Worm (Caenorhabditis elegans) whole organism, L4 larva: ENCODE measurements around the gene mrps-35.

Source experiments
- D1046.2 ChIP-seq: fragments of 200-800 bp; sonication (Bioruptor generic); IDR thresholded peaks from 2 replicates; pipeline ENCODE4 v1.3.6; 2022; ENCODE audit warnings: missing genetic modification characterization, missing compliant biosample characterization
- F37D6.2 ChIP-seq: sonication (generic microtip); optimal IDR thresholded peaks from 2 replicates; lab custom pipeline; 2016; ENCODE audit warnings: mild to moderate bottlenecking, missing genetic modification characterization, missing compliant biosample characterization
- F49E8.2 ChIP-seq: sonication (generic microtip); optimal IDR thresholded peaks from 2 replicates; lab custom pipeline; 2016; ENCODE audit warnings: missing compliant biosample characterization, mild to moderate bottlenecking, missing genetic modification characterization, borderline replicate concordance
- R02D3.7 ChIP-seq: fragments of 150-350 bp; sonication (generic microtip); optimal IDR thresholded peaks from 3 replicates; lab custom pipeline; 2014; ENCODE audit warnings: missing biosample characterization, missing genetic modification characterization
- Y105C5A.15 ChIP-seq: fragments of 200-800 bp; sonication (Bioruptor generic); IDR thresholded peaks from 2 replicates; pipeline ENCODE4 v1.3.6; 2022; ENCODE audit warnings: missing genetic modification characterization, missing compliant biosample characterization
- Y5F2A.4 ChIP-seq: fragments of 200-800 bp; sonication (Bioruptor generic); optimal IDR thresholded peaks from 2 replicates; lab custom pipeline; 2018; ENCODE audit warnings: mild to moderate bottlenecking, missing genetic modification characterization, missing compliant biosample characterization
- ZK337.2 ChIP-seq: fragments of 200-800 bp; sonication (Bioruptor generic); IDR thresholded peaks from 2 replicates; pipeline ENCODE4 v1.3.6; 2022; ENCODE audit warnings: missing genetic modification reagents, missing genetic modification characterization, missing compliant biosample characterization
- aha-1 ChIP-seq: fragments of 150-350 bp; peaks from one replicate; lab custom pipeline; 2014; ENCODE audit warnings: missing biosample characterization, missing genetic modification characterization
- aly-2 ChIP-seq: sonication (generic microtip); optimal IDR thresholded peaks from 2 replicates; lab custom pipeline; 2018; ENCODE audit warnings: missing biosample characterization, missing genetic modification characterization
- arid-1 ChIP-seq: fragments of 200-800 bp; sonication (Bioruptor generic); conservative IDR thresholded peaks from 2 replicates; pipeline ENCODE4 v1.3.6; 2022; ENCODE audit warnings: missing genetic modification reagents, missing genetic modification characterization, missing compliant biosample characterization
- attf-4 ChIP-seq: sonication (generic microtip); optimal IDR thresholded peaks from 3 replicates; lab custom pipeline; 2017; ENCODE audit warnings: missing biosample characterization, missing genetic modification characterization
- ceh-20 ChIP-seq: fragments of 200-800 bp; sonication (Bioruptor generic); IDR thresholded peaks from 2 replicates; pipeline ENCODE4 v1.3.6; 2022; ENCODE audit warnings: missing genetic modification reagents, missing genetic modification characterization, missing compliant biosample characterization
- ces-1 ChIP-seq: fragments of 150-350 bp; sonication (generic microtip); optimal IDR thresholded peaks from 4 replicates; lab custom pipeline; 2014; ENCODE audit warnings: missing biosample characterization, missing genetic modification reagents, missing genetic modification characterization
- cey-2 ChIP-seq: sonication (generic microtip); optimal IDR thresholded peaks from 3 replicates; lab custom pipeline; 2017; ENCODE audit warnings: missing genetic modification characterization, mild to moderate bottlenecking, missing compliant biosample characterization, antibody characterized with exemption, borderline replicate concordance; ENCODE audit not compliant: insufficient read depth
- daf-19 ChIP-seq: fragments of 200-800 bp; sonication (Bioruptor generic); conservative IDR thresholded peaks from 2 replicates; pipeline ENCODE4 v1.3.6; 2022; ENCODE audit warnings: missing genetic modification characterization, missing compliant biosample characterization
- daf-8 ChIP-seq: fragments of 200-800 bp; sonication (Bioruptor generic); IDR thresholded peaks from 2 replicates; pipeline ENCODE4 v1.3.6; 2022; ENCODE audit warnings: missing genetic modification characterization, missing compliant biosample characterization
- dmd-6 ChIP-seq: fragments of 200-800 bp; sonication (Bioruptor generic); IDR thresholded peaks from 2 replicates; pipeline ENCODE4 v1.3.6; 2022; ENCODE audit warnings: missing genetic modification reagents, missing genetic modification characterization, missing compliant biosample characterization
- dmd-9 ChIP-seq: fragments of 200-800 bp; sonication (Bioruptor generic); IDR thresholded peaks from 2 replicates; pipeline ENCODE4 v1.3.6; 2022; ENCODE audit warnings: missing genetic modification reagents, missing genetic modification characterization, missing compliant biosample characterization
- dpl-1 ChIP-seq: fragments of 150-350 bp; optimal IDR thresholded peaks from 2 replicates; lab custom pipeline; 2014; ENCODE audit warnings: missing biosample characterization, missing genetic modification reagents, missing genetic modification characterization
- dve-1 ChIP-seq: sonication (generic microtip); optimal IDR thresholded peaks from 2 replicates; lab custom pipeline; 2017; ENCODE audit warnings: antibody characterized with exemption, mild to moderate bottlenecking, missing genetic modification characterization, missing compliant biosample characterization; ENCODE audit not compliant: insufficient read depth
- egl-43 ChIP-seq: fragments of 200-800 bp; sonication (Bioruptor generic); IDR thresholded peaks from 2 replicates; pipeline ENCODE4 v1.3.6; 2022; ENCODE audit warnings: missing genetic modification reagents, missing genetic modification characterization, missing compliant biosample characterization
- fos-1 ChIP-seq: fragments of 150-350 bp; optimal IDR thresholded peaks from 2 replicates; lab custom pipeline; 2014; ENCODE audit warnings: missing biosample characterization, missing genetic modification characterization
- gei-8 ChIP-seq: fragments of 200-800 bp; sonication (Bioruptor generic); optimal IDR thresholded peaks from 2 replicates; lab custom pipeline; 2018; ENCODE audit warnings: mild to moderate bottlenecking, missing genetic modification characterization, missing compliant biosample characterization
- hlh-11 ChIP-seq: fragments of 200-800 bp; sonication (Bioruptor generic); optimal IDR thresholded peaks from 2 replicates; lab custom pipeline; 2018; ENCODE audit warnings: mild to moderate bottlenecking, missing genetic modification characterization, missing compliant biosample characterization
- hlh-30 ChIP-seq: sonication (generic microtip); optimal IDR thresholded peaks from 2 replicates; lab custom pipeline; 2017; ENCODE audit warnings: antibody characterized with exemption, mild to moderate bottlenecking, missing genetic modification characterization, missing compliant biosample characterization; ENCODE audit not compliant: insufficient read depth
- lin-38 ChIP-seq: fragments of 200-800 bp; sonication (Bioruptor generic); IDR thresholded peaks from 2 replicates; pipeline ENCODE4 v1.3.6; 2022; ENCODE audit warnings: missing genetic modification reagents, missing genetic modification characterization, missing compliant biosample characterization
- lin-39 ChIP-seq: fragments of 150-350 bp; optimal IDR thresholded peaks from 2 replicates; lab custom pipeline; 2014; ENCODE audit warnings: missing biosample characterization, missing genetic modification reagents, missing genetic modification characterization
- lir-3 ChIP-seq: sonication (generic microtip); optimal IDR thresholded peaks from 2 replicates; lab custom pipeline; 2016; ENCODE audit warnings: mild to moderate bottlenecking, missing genetic modification characterization, missing compliant biosample characterization
- madf-9 ChIP-seq: fragments of 200-800 bp; sonication (Bioruptor generic); conservative IDR thresholded peaks from 2 replicates; pipeline ENCODE4 v1.3.6; 2022; ENCODE audit warnings: missing genetic modification reagents, missing genetic modification characterization, missing compliant biosample characterization
- mdt-29 ChIP-seq: fragments of 200-800 bp; sonication (Bioruptor generic); IDR thresholded peaks from 2 replicates; pipeline ENCODE4 v1.3.6; 2022; ENCODE audit warnings: missing genetic modification reagents, missing genetic modification characterization, missing compliant biosample characterization
- mes-2 ChIP-seq: sonication (generic microtip); optimal IDR thresholded peaks from 2 replicates; lab custom pipeline; 2016; ENCODE audit warnings: missing genotype, mild to moderate bottlenecking, missing genetic modification characterization, missing compliant biosample characterization; ENCODE audit not compliant: poor library complexity, severe bottlenecking
- mxl-2 ChIP-seq: fragments of 200-800 bp; sonication (Bioruptor generic); conservative IDR thresholded peaks from 2 replicates; pipeline ENCODE4 v1.3.6; 2022; ENCODE audit warnings: missing genetic modification reagents, missing genetic modification characterization, missing compliant biosample characterization
- nhr-102 ChIP-seq: sonication (generic microtip); optimal IDR thresholded peaks from 2 replicates; lab custom pipeline; 2016; ENCODE audit warnings: mild to moderate bottlenecking, missing genetic modification characterization, moderate library complexity, missing compliant biosample characterization
- nhr-25 ChIP-seq: sonication (generic microtip); optimal IDR thresholded peaks from 2 replicates; lab custom pipeline; 2017; ENCODE audit warnings: missing genetic modification characterization, mild to moderate bottlenecking, missing compliant biosample characterization, antibody characterized with exemption, moderate library complexity, borderline replicate concordance; ENCODE audit not compliant: insufficient read depth
- nhr-28 ChIP-seq: fragments of 150-350 bp; optimal IDR thresholded peaks from 2 replicates; lab custom pipeline; 2014; ENCODE audit warnings: missing biosample characterization, missing genetic modification characterization
- nhr-42 ChIP-seq: fragments of 200-800 bp; sonication (Bioruptor generic); IDR thresholded peaks from 2 replicates; pipeline ENCODE4 v1.3.6; 2022; ENCODE audit warnings: missing genetic modification characterization, missing compliant biosample characterization
- pha-4 ChIP-seq, 2 experiments: fragments of 150-350 bp in 1 of 2; fragments of 200-800 bp in 1 of 2; sonication (Bioruptor generic) in 1 of 2; IDR thresholded peaks in 1 of 2; optimal IDR thresholded peaks in 1 of 2; 2 replicates each; pipeline versions ENCODE4 v1.3.6 to Lab custom; 2014 to 2022; ENCODE audit warnings: missing genetic modification characterization in 2 of 2, missing genetic modification reagents in 2 of 2, missing biosample characterization in 1 of 2, missing compliant biosample characterization in 1 of 2
- php-3 ChIP-seq: fragments of 200-800 bp; sonication (Bioruptor generic); IDR thresholded peaks from 2 replicates; pipeline ENCODE4 v1.3.6; 2022; ENCODE audit warnings: missing genetic modification reagents, missing genetic modification characterization, missing compliant biosample characterization
- sdz-12 ChIP-seq: fragments of 200-800 bp; sonication (Bioruptor generic); optimal IDR thresholded peaks from 2 replicates; lab custom pipeline; 2018; ENCODE audit warnings: mild to moderate bottlenecking, missing genetic modification characterization, missing compliant biosample characterization
- skn-1 ChIP-seq: fragments of 150-350 bp; optimal IDR thresholded peaks from 2 replicates; lab custom pipeline; 2014; ENCODE audit warnings: missing biosample characterization, missing genetic modification characterization
- spr-3 ChIP-seq: fragments of 200-800 bp; sonication (Bioruptor generic); optimal IDR thresholded peaks from 2 replicates; lab custom pipeline; 2018; ENCODE audit warnings: mild to moderate bottlenecking, missing genetic modification characterization, missing compliant biosample characterization
- tag-97 ChIP-seq: fragments of 200-800 bp; sonication (Bioruptor generic); IDR thresholded peaks from 2 replicates; pipeline ENCODE4 v1.3.6; 2022; ENCODE audit warnings: missing genetic modification characterization, missing compliant biosample characterization
- tra-1 ChIP-seq: fragments of 200-800 bp; sonication (Bioruptor generic); IDR thresholded peaks from 2 replicates; pipeline ENCODE4 v1.3.6; 2022; ENCODE audit warnings: missing genetic modification reagents, missing genetic modification characterization, missing compliant biosample characterization
- unc-130 ChIP-seq: sonication (generic microtip); optimal IDR thresholded peaks from 2 replicates; lab custom pipeline; 2016; ENCODE audit warnings: missing genetic modification reagents, missing genetic modification characterization, missing compliant biosample characterization
- unc-39 ChIP-seq: sonication (generic microtip); optimal IDR thresholded peaks from 2 replicates; lab custom pipeline; 2017; ENCODE audit warnings: missing biosample characterization, missing genetic modification characterization
- vab-7 ChIP-seq: fragments of 200-800 bp; sonication (Bioruptor generic); IDR thresholded peaks from 2 replicates; pipeline ENCODE4 v1.3.6; 2022; ENCODE audit warnings: missing genetic modification reagents, missing genetic modification characterization, missing compliant biosample characterization
- zfp-3 ChIP-seq: fragments of 200-800 bp; sonication (Bioruptor generic); conservative IDR thresholded peaks from 2 replicates; pipeline ENCODE4 v1.3.6; 2022; ENCODE audit warnings: missing genetic modification reagents, missing genetic modification characterization, missing compliant biosample characterization
- zip-11 ChIP-seq: fragments of 200-800 bp; sonication (Bioruptor generic); IDR thresholded peaks from 2 replicates; pipeline ENCODE4 v1.3.6; 2022; ENCODE audit warnings: missing genetic modification characterization, missing compliant biosample characterization
- zip-2 ChIP-seq: fragments of 150-350 bp; optimal IDR thresholded peaks from 2 replicates; lab custom pipeline; 2014; ENCODE audit warnings: missing biosample characterization, missing genetic modification characterization
- ztf-7 ChIP-seq: fragments of 150-350 bp; optimal IDR thresholded peaks from 2 replicates; lab custom pipeline; 2014; ENCODE audit warnings: missing biosample characterization, missing genetic modification characterization

The mrps-35 gene

DNA sequence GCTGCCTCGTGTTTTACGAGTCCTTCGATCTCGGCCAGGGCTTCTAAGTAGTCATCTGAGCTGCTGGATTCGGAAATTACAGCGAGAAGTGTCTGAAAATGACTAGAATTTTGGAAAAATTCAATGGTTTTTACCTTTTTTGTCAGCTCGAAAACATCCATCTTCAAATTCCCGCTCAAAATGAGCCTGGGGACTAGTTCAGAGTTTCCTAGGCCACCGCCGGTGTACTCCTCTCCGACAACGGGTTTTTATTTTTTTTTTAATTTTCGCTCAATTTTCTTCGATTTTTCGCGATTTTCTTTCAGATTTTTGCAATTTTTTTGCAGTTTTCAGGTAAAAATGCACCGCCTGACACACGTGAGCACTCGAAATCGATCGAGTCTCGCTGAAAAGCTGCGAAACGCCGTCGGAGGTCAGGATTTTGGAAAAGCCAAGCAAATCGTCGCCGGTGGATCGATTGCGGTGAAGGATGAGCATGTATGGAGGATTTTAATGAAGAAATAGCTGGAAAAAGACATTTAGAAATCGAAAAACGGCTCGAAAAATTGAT, at the start of gene mrps-35, which contains the start of gene sws-1:
mrps-35 (plus strand) TSS at position 327 of the 550 bp plus-strand sequence.
sws-1 (minus strand) TSS at position 500 of the 550 bp plus-strand sequence.
- TF ChIP-seq tag-97 (GFP tag; lab: Robert Waterston, UW) (no peak), unc-130 (GFP tag; lab: Kevin White, UChicago) (peak; percentile 79), D1046.2 (no peak), dpl-1 (peak; percentile 96), nhr-102 (tag; lab: Kevin White, UChicago) (no peak), hlh-11 (tag; lab: Kevin White, UChicago) (peak; percentile 0), nhr-28 (peak; percentile 16), ceh-20 (GFP tag; lab: Robert Waterston, UW) (no peak), egl-43 (GFP tag; lab: Robert Waterston, UW) (no peak), daf-8 (GFP tag; lab: Robert Waterston, UW) (no peak), lir-3 (no peak), mes-2 (peak; percentile 99), skn-1 (tag; lab: Kevin White, UChicago) (no peak), tra-1 (GFP tag; lab: Robert Waterston, UW) (peak; percentile 85), mxl-2 (GFP tag; lab: Robert Waterston, UW) (peak; percentile 51; the same call in 1 of the 2 replicates), pha-4 (GFP tag; IDR thresholded peaks at IDR 0.05; lab: Robert Waterston, UW) (0 out of 2 replicates have a peak, but pooled peaks have one; percentile 39), pha-4 (tag; optimal IDR thresholded peaks at IDR 0.05; lab: Kevin White, UChicago) (no peak), zfp-3 (GFP tag; lab: Robert Waterston, UW) (no peak), sdz-12 (GFP tag; lab: Kevin White, UChicago) (no peak), dve-1 (tag; lab: Kevin White, UChicago) (peak; percentile 27), R02D3.7 (tag; lab: Kevin White, UChicago) (no peak), Y105C5A.15 (GFP tag; lab: Robert Waterston, UW) (no peak), ztf-7 (tag; lab: Kevin White, UChicago) (peak; percentile 10), madf-9 (GFP tag; lab: Robert Waterston, UW) (no peak), gei-8 (no peak), nhr-42 (GFP tag; lab: Robert Waterston, UW) (no peak), aly-2 (tag; lab: Kevin White, UChicago) (no peak), zip-2 (tag; lab: Kevin White, UChicago) (no peak), nhr-25 (tag; lab: Kevin White, UChicago) (no peak), mdt-29 (GFP tag; lab: Robert Waterston, UW) (no peak), aha-1 (no peak), daf-19 (GFP tag; lab: Robert Waterston, UW) (no peak), zip-11 (GFP tag; lab: Robert Waterston, UW) (no peak), dmd-6 (GFP tag; lab: Robert Waterston, UW) (peak; percentile 64), arid-1 (GFP tag; lab: Robert Waterston, UW) (no peak), ces-1 (GFP tag; lab: Kevin White, UChicago) (no peak), attf-4 (tag; lab: Kevin White, UChicago) (no peak), lin-39 (tag; lab: Kevin White, UChicago) (no peak), cey-2 (no peak), fos-1 (tag; lab: Kevin White, UChicago) (no peak), hlh-30 (no peak), dmd-9 (peak; percentile 92), php-3 (GFP tag; lab: Robert Waterston, UW) (no peak), F49E8.2 (tag; lab: Kevin White, UChicago) (peak; percentile 47), ZK337.2 (GFP tag; lab: Robert Waterston, UW) (peak; percentile 92), spr-3 (GFP tag; lab: Kevin White, UChicago) (no peak), vab-7 (GFP tag; lab: Robert Waterston, UW) (no peak), unc-39 (tag; lab: Kevin White, UChicago) (no peak), F37D6.2 (tag; lab: Kevin White, UChicago) (peak; percentile 18), Y5F2A.4 (GFP tag; lab: Kevin White, UChicago) (no peak), lin-38 (GFP tag; lab: Robert Waterston, UW) (peak; percentile 73)
